Worm (Caenorhabditis elegans) whole organism, mixed stage, embryonic: ENCODE measurements around the gene B0457.2.

Experiments used
- M03D4.4 ChIP-seq: sonication (generic microtip); optimal IDR thresholded peaks from 2 replicates; lab custom pipeline; 2017; ENCODE audit warnings: mild to moderate bottlenecking, missing genetic modification characterization, missing compliant biosample characterization
- blmp-1 ChIP-seq: fragments of 150-350 bp; optimal IDR thresholded peaks from 2 replicates; lab custom pipeline; 2014; ENCODE audit warnings: missing biosample characterization, missing genetic modification characterization
- ceh-39 ChIP-seq: fragments of 150-350 bp; optimal IDR thresholded peaks from 2 replicates; lab custom pipeline; 2014; ENCODE audit warnings: missing biosample characterization, missing genetic modification characterization
- ceh-43 ChIP-seq: fragments of 200-800 bp; sonication (Bioruptor generic); optimal IDR thresholded peaks from 2 replicates; lab custom pipeline; 2018; ENCODE audit warnings: mild to moderate bottlenecking, missing genetic modification characterization, moderate library complexity, missing compliant biosample characterization
- ceh-83 ChIP-seq: fragments of 200-800 bp; sonication (Bioruptor generic); optimal IDR thresholded peaks from 2 replicates; lab custom pipeline; 2018; ENCODE audit warnings: mild to moderate bottlenecking, missing genetic modification characterization, missing compliant biosample characterization
- ces-1 ChIP-seq: fragments of 150-350 bp; optimal IDR thresholded peaks from 2 replicates; lab custom pipeline; 2014; ENCODE audit warnings: missing biosample characterization, missing genetic modification reagents, missing genetic modification characterization
- elt-1 ChIP-seq: sonication (generic microtip); optimal IDR thresholded peaks from 2 replicates; lab custom pipeline; 2017; ENCODE audit warnings: missing genetic modification characterization, mild to moderate bottlenecking, missing compliant biosample characterization, antibody characterized with exemption, moderate library complexity, borderline replicate concordance; ENCODE audit not compliant: insufficient read depth
- elt-3 ChIP-seq: fragments of 150-350 bp; optimal IDR thresholded peaks from 2 replicates; lab custom pipeline; 2014; ENCODE audit warnings: missing biosample characterization, missing genetic modification characterization
- flh-1 ChIP-seq: fragments of 200-800 bp; sonication (Bioruptor generic); optimal IDR thresholded peaks from 2 replicates; lab custom pipeline; 2018; ENCODE audit warnings: mild to moderate bottlenecking, missing genetic modification characterization, moderate library complexity, missing compliant biosample characterization
- ham-2 ChIP-seq: fragments of 200-800 bp; sonication (Bioruptor generic); optimal IDR thresholded peaks from 2 replicates; lab custom pipeline; 2018; ENCODE audit warnings: mild to moderate bottlenecking, missing genetic modification characterization, missing compliant biosample characterization
- hlh-1 ChIP-seq: fragments of 150-350 bp; optimal IDR thresholded peaks from 2 replicates; lab custom pipeline; 2014; ENCODE audit warnings: missing biosample characterization, missing genetic modification reagents, missing genetic modification characterization
- lin-13 ChIP-seq: fragments of 150-350 bp; optimal IDR thresholded peaks from 2 replicates; lab custom pipeline; 2014; ENCODE audit warnings: missing biosample characterization, missing genetic modification characterization
- lin-32 ChIP-seq: fragments of 200-800 bp; sonication (Bioruptor generic); optimal IDR thresholded peaks from 2 replicates; lab custom pipeline; 2018; ENCODE audit warnings: mild to moderate bottlenecking, missing genetic modification characterization, missing compliant biosample characterization
- mab-5 ChIP-seq: fragments of 150-350 bp; optimal IDR thresholded peaks from 2 replicates; lab custom pipeline; 2014; ENCODE audit warnings: missing biosample characterization, missing genetic modification characterization
- mep-1 ChIP-seq: fragments of 150-350 bp; optimal IDR thresholded peaks from 2 replicates; lab custom pipeline; 2017; ENCODE audit warnings: missing biosample characterization, missing genetic modification reagents, missing genetic modification characterization, inconsistent platforms
- mls-2 ChIP-seq: sonication (generic microtip); optimal IDR thresholded peaks from 2 replicates; lab custom pipeline; 2016; ENCODE audit warnings: mild to moderate bottlenecking, missing genetic modification characterization, moderate library complexity, missing compliant biosample characterization
- nhr-12 ChIP-seq: fragments of 150-350 bp; optimal IDR thresholded peaks from 2 replicates; lab custom pipeline; 2014; ENCODE audit warnings: missing biosample characterization, missing genetic modification characterization
- nhr-2 ChIP-seq: fragments of 150-350 bp; optimal IDR thresholded peaks from 2 replicates; lab custom pipeline; 2014; ENCODE audit warnings: missing biosample characterization, missing genetic modification characterization
- nhr-237 ChIP-seq: fragments of 150-350 bp; optimal IDR thresholded peaks from 2 replicates; lab custom pipeline; 2014; ENCODE audit warnings: missing biosample characterization, missing genetic modification characterization
- nhr-28 ChIP-seq: fragments of 150-350 bp; optimal IDR thresholded peaks from 2 replicates; lab custom pipeline; 2014; ENCODE audit warnings: missing biosample characterization, missing genetic modification characterization
- nhr-76 ChIP-seq: sonication (generic microtip); optimal IDR thresholded peaks from 2 replicates; lab custom pipeline; 2017; ENCODE audit warnings: missing biosample characterization, missing genetic modification characterization
- pha-4 ChIP-seq: fragments of 150-350 bp; optimal IDR thresholded peaks from 2 replicates; lab custom pipeline; 2018; ENCODE audit warnings: missing biosample characterization, missing genetic modification reagents, missing genetic modification characterization
- sem-2 ChIP-seq: fragments of 200-800 bp; sonication (Bioruptor generic); optimal IDR thresholded peaks from 2 replicates; lab custom pipeline; 2018; ENCODE audit warnings: mild to moderate bottlenecking, missing genetic modification characterization, missing compliant biosample characterization
- snpc-4 ChIP-seq: fragments of 150-350 bp; optimal IDR thresholded peaks from 2 replicates; lab custom pipeline; 2014; ENCODE audit warnings: missing biosample characterization, missing genetic modification characterization
- sptf-1 ChIP-seq: sonication (generic microtip); optimal IDR thresholded peaks from 2 replicates; lab custom pipeline; 2017; ENCODE audit warnings: mild to moderate bottlenecking, missing genetic modification characterization, moderate library complexity, missing compliant biosample characterization
- tbx-8 ChIP-seq: fragments of 200-800 bp; sonication (Bioruptor generic); optimal IDR thresholded peaks from 2 replicates; lab custom pipeline; 2018; ENCODE audit warnings: mild to moderate bottlenecking, missing genetic modification characterization, moderate library complexity, missing compliant biosample characterization
- unc-120 ChIP-seq: sonication (generic microtip); optimal IDR thresholded peaks from 2 replicates; lab custom pipeline; 2017; ENCODE audit warnings: missing genetic modification characterization, missing compliant biosample characterization; ENCODE audit not compliant: poor library complexity, severe bottlenecking
- unc-39 ChIP-seq: fragments of 150-350 bp; optimal IDR thresholded peaks from 2 replicates; lab custom pipeline; 2014; ENCODE audit warnings: missing biosample characterization, missing genetic modification characterization
- unc-62 ChIP-seq: fragments of 150-350 bp; optimal IDR thresholded peaks from 2 replicates; lab custom pipeline; 2014; ENCODE audit warnings: missing biosample characterization, missing genetic modification reagents, missing genetic modification characterization
- zip-8 ChIP-seq: fragments of 150-350 bp; optimal IDR thresholded peaks from 2 replicates; lab custom pipeline; 2014; ENCODE audit warnings: missing biosample characterization, missing genetic modification characterization

The B0457.2 gene

ce11 chrII:8956896-8957295, 30.5 kb upstream of the B0457.2 start:
- TF ChIP-seq ces-1 (GFP tag; lab: Kevin White, UChicago) (peak; percentile 94), ham-2 (no peak)

- TF ChIP-seq pha-4 (tag; lab: Kevin White, UChicago) (no peak), elt-1 (peak; percentile 16), mls-2 (tag; lab: Kevin White, UChicago) (no peak), mab-5 (tag; lab: Kevin White, UChicago) (no peak), nhr-237 (tag; lab: Kevin White, UChicago) (no peak), nhr-28 (no peak)
Observed at ce11 chrII:8953703-8954102, 27.4 kb upstream of the B0457.2 start.

ce11 chrII:8951270-8951669, 24.9 kb upstream of the B0457.2 start:
- TF ChIP-seq snpc-4 (tag; lab: Kevin White, UChicago) (no peak), blmp-1 (tag; lab: Kevin White, UChicago) (no peak), ham-2 (no peak), M03D4.4 (no peak), nhr-76 (tag; lab: Kevin White, UChicago) (no peak), mab-5 (tag; lab: Kevin White, UChicago) (no peak), ceh-83 (no peak), mep-1 (tag; lab: Kevin White, UChicago) (no peak), nhr-2 (tag; lab: Kevin White, UChicago) (no peak), mls-2 (tag; lab: Kevin White, UChicago) (no peak), zip-8 (tag; lab: Kevin White, UChicago) (no peak), ceh-39 (tag; lab: Kevin White, UChicago) (no peak), lin-32 (no peak), elt-1 (no peak), unc-120 (tag; lab: Kevin White, UChicago) (no peak), sptf-1 (tag; lab: Kevin White, UChicago) (no peak), nhr-28 (no peak), elt-3 (tag; lab: Kevin White, UChicago) (no peak)

- TF ChIP-seq unc-62 (no peak), ham-2 (no peak), ces-1 (GFP tag; lab: Kevin White, UChicago) (peak; percentile 52), sem-2 (GFP tag; lab: Kevin White, UChicago) (no peak)
Observed at ce11 chrII:8948640-8949039, 22.3 kb upstream of the B0457.2 start.

- TF ChIP-seq M03D4.4 (no peak), ceh-43 (GFP tag; lab: Kevin White, UChicago) (no peak), ham-2 (no peak), nhr-28 (no peak), lin-13 (tag; lab: Kevin White, UChicago) (no peak), flh-1 (GFP tag; lab: Kevin White, UChicago) (no peak), sem-2 (GFP tag; lab: Kevin White, UChicago) (no peak), tbx-8 (GFP tag; lab: Kevin White, UChicago) (no peak), mep-1 (tag; lab: Kevin White, UChicago) (no peak), hlh-1 (tag; lab: Kevin White, UChicago) (no peak), nhr-12 (tag; lab: Kevin White, UChicago) (no peak), zip-8 (tag; lab: Kevin White, UChicago) (no peak)
Observed at ce11 chrII:8947391-8947790, 21.0 kb upstream of the B0457.2 start, which contains the start of gene cutl-15. cutl-15 (minus strand) TSS chrII:8947688.

ce11 chrII:8945167-8945566, 18.8 kb upstream of the B0457.2 start:
- TF ChIP-seq ces-1 (GFP tag; lab: Kevin White, UChicago) (peak; percentile 72), unc-39 (no peak)
